Fruit fly (Drosophila melanogaster) whole organism, embryonic: Measurements from ENCODE around the gene CG11951.

ENCODE experiments used
- Aef1 ChIP-seq: fragments of 200-800 bp; sonication (Bioruptor generic); IDR thresholded peaks from 3 replicates; pipeline ENCODE4 v1.3.6; 2022; ENCODE audit warnings: missing biosample characterization, missing genetic modification characterization
- B-H2 ChIP-seq: fragments of 200-800 bp; sonication (Bioruptor generic); optimal IDR thresholded peaks from 2 replicates; lab custom pipeline; 2018; ENCODE audit warnings: missing biosample characterization, mild to moderate bottlenecking, missing genetic modification characterization
- CG11085 ChIP-seq: fragments of 200-800 bp; sonication (Bioruptor generic); IDR thresholded peaks from 2 replicates; pipeline ENCODE4 v1.3.6; 2022; ENCODE audit warnings: missing biosample characterization, missing genetic modification characterization
- CG11456 ChIP-seq: fragments of 200-800 bp; sonication (Bioruptor generic); IDR thresholded peaks from 3 replicates; pipeline ENCODE4 v1.3.6; 2022; ENCODE audit warnings: missing biosample characterization, missing genetic modification characterization
- CG11504 ChIP-seq: fragments of 200-800 bp; sonication (Bioruptor generic); optimal IDR thresholded peaks from 3 replicates; lab custom pipeline; 2019; ENCODE audit warnings: missing biosample characterization, mild to moderate bottlenecking, missing genetic modification characterization, moderate library complexity
- CG11696 ChIP-seq: fragments of 200-800 bp; sonication (Bioruptor generic); IDR thresholded peaks from 2 replicates; pipeline ENCODE4 v1.3.6; 2022; ENCODE audit warnings: missing biosample characterization, missing genetic modification characterization
- CG12236 ChIP-seq: fragments of 200-800 bp; sonication (Bioruptor generic); optimal IDR thresholded peaks from 2 replicates; lab custom pipeline; 2016; ENCODE audit warnings: missing biosample characterization, missing genetic modification characterization
- CG14441 ChIP-seq: fragments of 200-800 bp; sonication (Bioruptor generic); IDR thresholded peaks from 2 replicates; pipeline ENCODE4 v1.3.6; 2022; ENCODE audit warnings: missing biosample characterization, missing genetic modification characterization
- CG15011 ChIP-seq: fragments of 200-800 bp; sonication (Bioruptor generic); optimal IDR thresholded peaks from 3 replicates; lab custom pipeline; 2018; ENCODE audit warnings: missing biosample characterization, mild to moderate bottlenecking, missing genetic modification characterization
- CG1602 ChIP-seq: fragments of 200-800 bp; sonication (Bioruptor generic); optimal IDR thresholded peaks from 3 replicates; lab custom pipeline; 2016; ENCODE audit warnings: missing biosample characterization, missing genetic modification characterization
- CG17186 ChIP-seq: fragments of 200-800 bp; sonication (Bioruptor generic); optimal IDR thresholded peaks from 3 replicates; lab custom pipeline; 2017; ENCODE audit warnings: missing biosample characterization, missing genetic modification reagents, missing genetic modification characterization
- CG17568 ChIP-seq: fragments of 200-800 bp; sonication (Bioruptor generic); optimal IDR thresholded peaks from 2 replicates; lab custom pipeline; 2018; ENCODE audit warnings: missing biosample characterization, mild to moderate bottlenecking, missing genetic modification characterization, moderate library complexity
- CG18599 ChIP-seq: fragments of 200-800 bp; sonication (Bioruptor generic); optimal IDR thresholded peaks from 3 replicates; lab custom pipeline; 2017; ENCODE audit warnings: missing biosample characterization, missing genetic modification characterization, mild to moderate bottlenecking, moderate library complexity, missing genetic modification reagents
- CG32532 ChIP-seq: fragments of 200-800 bp; sonication (Bioruptor generic); IDR thresholded peaks from 2 replicates; pipeline ENCODE4 v1.3.6; 2022; ENCODE audit warnings: missing biosample characterization, missing genetic modification characterization
- CG4617 ChIP-seq: fragments of 200-800 bp; sonication (Bioruptor generic); optimal IDR thresholded peaks from 3 replicates; lab custom pipeline; 2016; ENCODE audit warnings: missing biosample characterization, missing genetic modification characterization, borderline replicate concordance
- CG4707 ChIP-seq: fragments of 200-800 bp; sonication (Bioruptor generic); optimal IDR thresholded peaks from 2 replicates; lab custom pipeline; 2018; ENCODE audit warnings: missing biosample characterization, mild to moderate bottlenecking, missing genetic modification characterization, moderate library complexity
- CG7556 ChIP-seq: fragments of 200-800 bp; sonication (Bioruptor generic); optimal IDR thresholded peaks from 2 replicates; lab custom pipeline; 2017; ENCODE audit warnings: missing biosample characterization, mild to moderate bottlenecking, missing genetic modification characterization
- CG8478 ChIP-seq: fragments of >200 bp; optimal IDR thresholded peaks from 2 replicates; lab custom pipeline; 2018
- Dbx ChIP-seq: fragments of 200-800 bp; sonication (Bioruptor generic); IDR thresholded peaks from 3 replicates; pipeline ENCODE4 v1.3.6; 2022; ENCODE audit warnings: missing biosample characterization, missing genetic modification characterization
- Drgx ChIP-seq: fragments of 200-800 bp; sonication (Bioruptor generic); IDR thresholded peaks from 2 replicates; pipeline ENCODE4 v1.3.6; 2022; ENCODE audit warnings: missing biosample characterization, missing genetic modification characterization
- Elba2 ChIP-seq: fragments of 200-800 bp; sonication (Bioruptor generic); optimal IDR thresholded peaks from 3 replicates; lab custom pipeline; 2016; ENCODE audit warnings: missing biosample characterization, missing genetic modification characterization
- Ets97D ChIP-seq: fragments of 200-800 bp; sonication (Bioruptor generic); optimal IDR thresholded peaks from 3 replicates; lab custom pipeline; 2016; ENCODE audit warnings: missing biosample characterization, missing genetic modification characterization
- GATAe ChIP-seq: fragments of 200-800 bp; sonication (Bioruptor generic); conservative IDR thresholded peaks from 2 replicates; pipeline ENCODE4 v1.3.6; 2022; ENCODE audit warnings: missing biosample characterization, missing genetic modification characterization
- Hey ChIP-seq: fragments of 200-800 bp; sonication (Bioruptor generic); optimal IDR thresholded peaks from 3 replicates; lab custom pipeline; 2018; ENCODE audit warnings: missing biosample characterization, mild to moderate bottlenecking, missing genetic modification characterization
- Hr51 ChIP-seq, 2 experiments: fragments of 200-800 bp; sonication (Bioruptor generic); optimal IDR thresholded peaks; 2 replicates in 1 of 2; 3 replicates in 1 of 2; lab custom pipeline; 2016 to 2018; ENCODE audit warnings: missing biosample characterization in 2 of 2, missing genetic modification characterization in 2 of 2, mild to moderate bottlenecking in 1 of 2, moderate library complexity in 1 of 2
- Lim3 ChIP-seq: fragments of 200-800 bp; sonication (Bioruptor generic); IDR thresholded peaks from 2 replicates; pipeline ENCODE4 v1.3.6; 2022; ENCODE audit warnings: missing biosample characterization, missing genetic modification characterization
- Nf-YA ChIP-seq: fragments of 200-800 bp; sonication (Bioruptor generic); IDR thresholded peaks from 2 replicates; pipeline ENCODE4 v1.3.6; 2022; ENCODE audit warnings: missing biosample characterization, missing genetic modification characterization
- Side ChIP-seq: fragments of 200-800 bp; sonication (Bioruptor generic); optimal IDR thresholded peaks from 2 replicates; lab custom pipeline; 2016; ENCODE audit warnings: missing biosample characterization, missing genetic modification characterization
- Xrp1 ChIP-seq: fragments of 200-800 bp; sonication (Bioruptor generic); IDR thresholded peaks from 2 replicates; pipeline ENCODE4 v1.3.6; 2022; ENCODE audit warnings: missing biosample characterization, missing genetic modification characterization
- ac ChIP-seq: fragments of 200-800 bp; sonication (Bioruptor generic); optimal IDR thresholded peaks from 3 replicates; lab custom pipeline; 2017; ENCODE audit warnings: missing biosample characterization, mild to moderate bottlenecking, missing genetic modification characterization
- bcd ChIP-seq: fragments of 200-800 bp; sonication (Bioruptor generic); optimal IDR thresholded peaks from 2 replicates; lab custom pipeline; 2017; ENCODE audit warnings: missing biosample characterization, mild to moderate bottlenecking, missing genetic modification characterization
- disco-r ChIP-seq: fragments of 200-800 bp; sonication (Bioruptor generic); optimal IDR thresholded peaks from 2 replicates; lab custom pipeline; 2016; ENCODE audit warnings: missing biosample characterization, missing genetic modification characterization
- dpn ChIP-seq, 2 experiments: fragments of 200-800 bp; sonication (Bioruptor generic); optimal IDR thresholded peaks; 3 replicates each; lab custom pipeline; 2016; ENCODE audit warnings: missing biosample characterization in 2 of 2, missing genetic modification characterization in 2 of 2
- exex ChIP-seq: fragments of 200-800 bp; sonication (Bioruptor generic); optimal IDR thresholded peaks from 4 replicates; lab custom pipeline; 2018; ENCODE audit warnings: missing biosample characterization, mild to moderate bottlenecking, missing genetic modification characterization, moderate library complexity
- gfzf ChIP-seq: fragments of 200-800 bp; sonication (Bioruptor generic); optimal IDR thresholded peaks from 2 replicates; lab custom pipeline; 2016; ENCODE audit warnings: missing biosample characterization, mild to moderate bottlenecking, missing genetic modification characterization, moderate library complexity
- kni ChIP-seq: fragments of 200-800 bp; sonication (Bioruptor generic); optimal IDR thresholded peaks from 3 replicates; lab custom pipeline; 2017; ENCODE audit warnings: mild to moderate bottlenecking, missing biosample characterization, missing genetic modification reagents, missing genetic modification characterization
- knrl ChIP-seq: fragments of 200-800 bp; sonication (Bioruptor generic); IDR thresholded peaks from 3 replicates; pipeline ENCODE4 v1.3.6; 2022; ENCODE audit warnings: missing biosample characterization, missing genetic modification characterization; ENCODE audit not compliant: partially characterized antibody
- lab ChIP-seq: fragments of 200-800 bp; sonication (Bioruptor generic); optimal IDR thresholded peaks from 3 replicates; lab custom pipeline; 2017; ENCODE audit warnings: missing biosample characterization, missing genetic modification characterization, mild to moderate bottlenecking, moderate library complexity, missing genetic modification reagents
- mld ChIP-seq: fragments of 200-800 bp; sonication (Bioruptor generic); IDR thresholded peaks from 3 replicates; pipeline ENCODE4 v1.3.6; 2022; ENCODE audit warnings: missing biosample characterization, missing genetic modification characterization; ENCODE audit not compliant: partially characterized antibody
- repo ChIP-seq: fragments of 200-800 bp; sonication (Bioruptor generic); optimal IDR thresholded peaks from 2 replicates; lab custom pipeline; 2016; ENCODE audit warnings: missing biosample characterization, missing genetic modification characterization
- scrt ChIP-seq: fragments of 200-800 bp; sonication (Bioruptor generic); optimal IDR thresholded peaks from 2 replicates; lab custom pipeline; 2018; ENCODE audit warnings: missing biosample characterization, mild to moderate bottlenecking, missing genetic modification characterization, moderate library complexity
- unpg ChIP-seq: fragments of 200-800 bp; sonication (Bioruptor generic); optimal IDR thresholded peaks from 3 replicates; lab custom pipeline; 2018; ENCODE audit warnings: missing biosample characterization, mild to moderate bottlenecking, missing genetic modification characterization, moderate library complexity
- vnd ChIP-seq: fragments of 200-800 bp; sonication (Bioruptor generic); IDR thresholded peaks from 3 replicates; pipeline ENCODE4 v1.3.6; 2022; ENCODE audit warnings: missing biosample characterization, missing genetic modification characterization; ENCODE audit not compliant: partially characterized antibody

The CG11951 gene

dm6 chr3R:29228745-29229448, 9.6 kb downstream of the CG11951 start, which contains the start of gene Usp1 (continued):
- TF ChIP-seq knrl (GFP tag; lab: Robert Waterston, UW) (peak; percentile 94), gfzf (peak; percentile 27), Side (GFP tag; lab: Kevin White, UChicago) (peak; percentile 28), Ets97D (GFP tag; lab: Kevin White, UChicago) (peak; percentile 76), CG8478 (lab: Kevin White, UChicago) (peak; percentile 87), CG11085 (GFP tag; lab: Robert Waterston, UW) (no peak), vnd (GFP tag; lab: Robert Waterston, UW) (peak; percentile 94), repo (GFP tag; lab: Kevin White, UChicago) (no peak), mld (GFP tag; lab: Robert Waterston, UW) (peak; percentile 97), CG4617 (GFP tag; lab: Kevin White, UChicago) (peak; percentile 92)

DNA sequence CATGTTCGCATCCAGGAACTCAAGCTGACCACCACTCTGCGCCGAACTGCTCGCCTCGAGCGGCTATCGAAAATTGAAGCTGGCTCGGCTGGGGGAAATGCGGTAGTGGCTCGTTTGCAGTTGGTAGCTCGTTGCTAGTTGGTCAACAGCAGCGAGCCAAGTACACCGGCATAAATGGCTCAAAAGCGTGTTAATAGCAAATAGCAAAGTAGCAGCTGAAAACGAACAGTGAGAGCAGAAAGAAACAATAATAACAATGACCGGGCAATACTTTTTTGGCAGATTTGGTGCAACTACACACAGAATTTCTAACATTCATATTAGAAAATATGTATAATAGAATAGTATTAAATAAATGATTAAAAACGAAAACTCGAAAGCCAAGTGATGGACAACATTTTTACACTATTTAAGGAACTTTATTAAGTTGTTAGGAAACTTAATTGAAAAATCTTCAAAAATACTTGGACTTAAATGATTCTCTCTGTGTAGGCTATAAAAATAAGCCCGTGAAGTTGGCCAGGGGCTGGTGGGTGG, 10.8 kb downstream of the CG11951 start, which contains the start of gene CG14507:
Gene CG14507, minus strand, starts transcription at position 51 of the 537 bp plus-strand sequence.
- TF ChIP-seq Drgx (GFP tag; lab: Robert Waterston, UW) (peak; percentile 8; the same call in 1 of the 2 replicates), CG11456 (GFP tag; lab: Robert Waterston, UW) (no peak)

DNA sequence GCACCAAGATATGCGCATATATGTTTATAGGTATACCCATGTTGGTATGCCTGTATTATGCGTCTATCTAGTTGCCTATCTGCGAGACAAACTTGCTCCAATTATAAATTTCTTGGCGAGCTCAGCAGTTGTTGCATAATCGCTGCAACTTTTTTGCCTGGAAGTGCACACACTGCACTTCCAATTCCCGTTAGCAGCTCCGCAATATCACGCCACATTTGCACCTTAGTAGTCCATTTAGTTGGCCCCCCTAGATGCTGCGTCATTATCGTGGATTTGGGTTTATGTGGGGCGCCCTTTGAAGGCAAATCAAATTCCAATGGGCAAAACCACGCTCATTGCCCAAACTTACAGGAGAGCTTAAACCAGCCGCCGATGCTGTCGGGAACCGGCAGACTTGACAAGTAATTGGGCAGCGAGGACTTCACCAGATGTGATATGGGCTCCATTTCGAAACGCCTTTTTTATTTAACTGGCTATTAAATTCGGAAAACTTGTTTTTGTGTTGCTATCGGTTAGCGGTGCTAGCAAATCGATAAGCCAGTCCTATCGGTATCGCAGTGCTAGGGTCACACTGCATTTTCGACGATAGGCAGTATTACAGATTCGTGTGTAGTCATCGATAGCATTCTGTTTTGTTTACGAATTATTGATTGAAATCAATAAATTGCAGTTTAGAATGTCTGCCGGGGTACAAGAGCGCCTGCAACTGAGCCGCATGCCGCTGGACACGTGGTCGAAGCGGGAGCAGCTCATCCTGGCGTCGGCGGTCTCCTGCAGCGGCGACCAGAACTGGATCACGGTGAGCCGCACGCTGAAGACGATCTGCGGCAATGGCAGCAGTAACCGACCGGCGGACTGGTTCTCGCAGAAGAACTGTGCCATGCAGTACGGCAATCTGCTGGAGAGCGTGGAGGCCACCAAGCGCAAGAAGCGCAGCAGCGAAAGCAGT, 15.4 kb downstream of the CG11951 start, which contains the start of the genes Cisd2 and Brd8:
Gene Cisd2, minus strand, starts transcription at position 538 of the 952 bp plus-strand sequence.
Gene Brd8, plus strand, starts transcription at position 595 of the 952 bp plus-strand sequence.
- TF ChIP-seq Dbx (GFP tag; lab: Robert Waterston, UW): no peak
- TF ChIP-seq CG15011 (GFP tag; lab: Kevin White, UChicago): no peak
- TF ChIP-seq scrt (GFP tag; lab: Kevin White, UChicago): no peak
- no peak for TF ChIP-seq Lim3 (GFP tag; lab: Robert Waterston, UW)
- TF ChIP-seq unpg: no peak
- TF ChIP-seq CG7556 (GFP tag; lab: Kevin White, UChicago): no peak
- TF ChIP-seq Aef1 (GFP tag; lab: Robert Waterston, UW): no peak
- no peak for TF ChIP-seq Nf-YA (GFP tag; lab: Robert Waterston, UW)
- no peak for TF ChIP-seq Hey
- TF ChIP-seq lab (GFP tag; lab: Kevin White, UChicago): no peak
- TF ChIP-seq CG12236: no peak
- no peak for TF ChIP-seq Xrp1 (GFP tag; lab: Robert Waterston, UW)
- TF ChIP-seq B-H2 (GFP tag; lab: Kevin White, UChicago): no peak
- TF ChIP-seq CG11696 (GFP tag; lab: Robert Waterston, UW): no peak
- no peak for TF ChIP-seq CG4707 (GFP tag; lab: Kevin White, UChicago)
- TF ChIP-seq CG17186: peak; percentile 89
- TF ChIP-seq Hr51 (GFP tag; optimal IDR thresholded peaks at IDR 0.05; lab: Kevin White, UChicago): no peak
- TF ChIP-seq CG17568 (GFP tag; lab: Kevin White, UChicago): no peak
- TF ChIP-seq dpn (GFP tag; optimal IDR thresholded peaks at IDR 0.05; lab: Kevin White, UChicago): no peak
- TF ChIP-seq CG18599: no peak
- TF ChIP-seq CG32532 (GFP tag; lab: Robert Waterston, UW): no peak
- no peak for TF ChIP-seq CG1602 (GFP tag; lab: Kevin White, UChicago)
- TF ChIP-seq ac (GFP tag; lab: Kevin White, UChicago): no peak
- no peak for TF ChIP-seq Elba2 (GFP tag; lab: Kevin White, UChicago)
- no peak for TF ChIP-seq disco-r
- TF ChIP-seq kni (GFP tag; lab: Kevin White, UChicago): no peak
- TF ChIP-seq bcd (GFP tag; lab: Kevin White, UChicago): no peak
- no peak for TF ChIP-seq CG11504 (tag; lab: Kevin White, UChicago)
- no peak for TF ChIP-seq exex (tag; lab: Kevin White, UChicago)
- TF ChIP-seq CG14441 (GFP tag; lab: Robert Waterston, UW): no peak
- no peak for TF ChIP-seq GATAe (GFP tag; lab: Robert Waterston, UW)
